Fruit fly (Drosophila melanogaster) whole organism, wandering third instar larva: ENCODE results near the gene Tlk.

Experiments used
- Abd-B ChIP-seq: fragments of >200 bp; optimal IDR thresholded peaks from 2 replicates; lab custom pipeline; 2017; ENCODE audit warnings: missing biosample characterization, missing genetic modification characterization
- CG32264 ChIP-seq: fragments of 200-800 bp; sonication (Bioruptor generic); optimal IDR thresholded peaks from 2 replicates; lab custom pipeline; 2016; ENCODE audit warnings: missing biosample characterization, missing genetic modification characterization
- CG9705 ChIP-seq: fragments of 200-800 bp; sonication (Bioruptor generic); optimal IDR thresholded peaks from 2 replicates; lab custom pipeline; 2018; ENCODE audit warnings: missing biosample characterization, mild to moderate bottlenecking, missing genetic modification characterization
- CrebA ChIP-seq: fragments of 200-800 bp; sonication (Bioruptor generic); optimal IDR thresholded peaks from 2 replicates; lab custom pipeline; 2016; ENCODE audit warnings: missing biosample characterization, mild to moderate bottlenecking, missing genetic modification characterization, borderline replicate concordance
- Dfd ChIP-seq: fragments of >200 bp; optimal IDR thresholded peaks from 2 replicates; lab custom pipeline; 2017; ENCODE audit warnings: missing biosample characterization, missing genetic modification characterization
- Dif ChIP-seq: fragments of 200-275, 200-300 bp; sonication (Bioruptor generic); optimal IDR thresholded peaks from 2 replicates; lab custom pipeline; 2018; ENCODE audit warnings: missing biosample characterization, missing genetic modification characterization; ENCODE audit not compliant: partially characterized antibody
- GATAd ChIP-seq: sonication (Bioruptor generic); optimal IDR thresholded peaks from 2 replicates; lab custom pipeline; 2016; ENCODE audit warnings: missing biosample characterization, missing genetic modification characterization
- HLH106 ChIP-seq: fragments of 200-800 bp; optimal IDR thresholded peaks from 3 replicates; lab custom pipeline; 2019; ENCODE audit warnings: missing biosample characterization, mild to moderate bottlenecking, missing genetic modification characterization, moderate library complexity
- Hnf4 ChIP-seq: fragments of 200-800 bp; sonication (Bioruptor generic); optimal IDR thresholded peaks from 2 replicates; lab custom pipeline; 2016; ENCODE audit warnings: missing biosample characterization, mild to moderate bottlenecking, missing genetic modification characterization
- Hr78 ChIP-seq: fragments of >200 bp; optimal IDR thresholded peaks from 2 replicates; lab custom pipeline; 2017; ENCODE audit warnings: missing biosample characterization, missing genetic modification characterization
- Hr83 ChIP-seq: fragments of 200-300 bp; sonication (Bioruptor generic); optimal IDR thresholded peaks from 2 replicates; lab custom pipeline; 2016; ENCODE audit warnings: missing biosample characterization, mild to moderate bottlenecking, missing genetic modification characterization, moderate library complexity; ENCODE audit not compliant: poor library complexity, severe bottlenecking
- Jra ChIP-seq: sonication (Bioruptor generic); optimal IDR thresholded peaks from 2 replicates; lab custom pipeline; 2016; ENCODE audit warnings: missing biosample characterization, missing genetic modification characterization
- Mio ChIP-seq: sonication (Bioruptor generic); optimal IDR thresholded peaks from 2 replicates; lab custom pipeline; 2016; ENCODE audit warnings: missing biosample characterization, missing genetic modification characterization
- Myc ChIP-seq: fragments of >200 bp; optimal IDR thresholded peaks from 2 replicates; lab custom pipeline; 2017
- N ChIP-seq: fragments of >200 bp; optimal IDR thresholded peaks from 2 replicates; lab custom pipeline; 2018; ENCODE audit warnings: missing biosample characterization, missing external identifiers, missing genetic modification characterization
- OdsH ChIP-seq: fragments of 200-800 bp; sonication (Bioruptor generic); optimal IDR thresholded peaks from 2 replicates; lab custom pipeline; 2016; ENCODE audit warnings: missing biosample characterization, mild to moderate bottlenecking, missing genetic modification characterization
- Rel ChIP-seq, 2 experiments: fragments of 200-800 bp; sonication (Bioruptor generic) in 1 of 2; optimal IDR thresholded peaks; 2 replicates in 1 of 2; 3 replicates in 1 of 2; lab custom pipeline; 2016 to 2019; ENCODE audit warnings: mild to moderate bottlenecking in 2 of 2, missing biosample characterization in 2 of 2, missing genetic modification characterization in 2 of 2, moderate library complexity in 1 of 2
- Sp1 ChIP-seq: fragments of 200-800 bp; sonication (Bioruptor generic); optimal IDR thresholded peaks from 3 replicates; lab custom pipeline; 2019; ENCODE audit warnings: missing biosample characterization, mild to moderate bottlenecking, missing genetic modification characterization, moderate library complexity
- Vsx2 ChIP-seq: fragments of 200-300, 225-300 bp; sonication (Bioruptor generic); optimal IDR thresholded peaks from 2 replicates; lab custom pipeline; 2018; ENCODE audit warnings: missing biosample characterization, missing genetic modification characterization; ENCODE audit not compliant: partially characterized antibody
- br ChIP-seq: fragments of 200-800 bp; sonication (Bioruptor generic); optimal IDR thresholded peaks from 2 replicates; lab custom pipeline; 2016; ENCODE audit warnings: missing biosample characterization, missing genetic modification characterization
- brk ChIP-seq: fragments of 200-800 bp; sonication (Bioruptor generic); optimal IDR thresholded peaks from 2 replicates; lab custom pipeline; 2016; ENCODE audit warnings: missing biosample characterization, mild to moderate bottlenecking, missing genetic modification characterization
- dl ChIP-seq, 2 experiments: fragments of 175-275, 200-275 bp in 1 of 2; fragments of 200-275 bp in 1 of 2; sonication (Bioruptor generic); optimal IDR thresholded peaks; lab custom pipeline; 2018; ENCODE audit warnings: mild to moderate bottlenecking in 2 of 2, missing biosample characterization in 2 of 2, missing genetic modification characterization in 2 of 2, moderate library complexity in 2 of 2; ENCODE audit not compliant: partially characterized antibody in 2 of 2, insufficient read depth in 1 of 2
- dmrt93B ChIP-seq: fragments of 200-800 bp; sonication (Bioruptor generic); optimal IDR thresholded peaks from 2 replicates; lab custom pipeline; 2018; ENCODE audit warnings: missing biosample characterization, mild to moderate bottlenecking, missing genetic modification characterization
- dsf ChIP-seq: sonication (Bioruptor generic); optimal IDR thresholded peaks from 2 replicates; lab custom pipeline; 2016; ENCODE audit warnings: missing biosample characterization, missing genetic modification characterization, borderline replicate concordance
- ey ChIP-seq: fragments of 200-800 bp; sonication (Bioruptor generic); optimal IDR thresholded peaks from 2 replicates; lab custom pipeline; 2016; ENCODE audit warnings: missing biosample characterization, missing genetic modification characterization
- foxo ChIP-seq, 2 experiments: fragments of 200-800 bp; sonication (Bioruptor generic); optimal IDR thresholded peaks; 2 replicates in 1 of 2; 3 replicates in 1 of 2; lab custom pipeline; 2016 to 2017; ENCODE audit warnings: missing biosample characterization in 2 of 2, missing genetic modification characterization in 2 of 2
- fru ChIP-seq: fragments of 200-800 bp; sonication (Bioruptor generic); optimal IDR thresholded peaks from 3 replicates; lab custom pipeline; 2016; ENCODE audit warnings: missing biosample characterization, mild to moderate bottlenecking, missing genetic modification characterization
- h ChIP-seq: fragments of 200-800 bp; sonication (Bioruptor generic); optimal IDR thresholded peaks from 3 replicates; lab custom pipeline; 2016; ENCODE audit warnings: missing biosample characterization, mild to moderate bottlenecking, missing genetic modification characterization
- jim ChIP-seq: fragments of 175-275, 200-325 bp; sonication (Bioruptor generic); optimal IDR thresholded peaks from 2 replicates; lab custom pipeline; 2016; ENCODE audit warnings: missing biosample characterization, mild to moderate bottlenecking, missing genetic modification characterization
- lola ChIP-seq: fragments of >200 bp; optimal IDR thresholded peaks from 2 replicates; lab custom pipeline; 2017; ENCODE audit warnings: missing biosample characterization, missing genetic modification characterization
- pan ChIP-seq: fragments of >200 bp; optimal IDR thresholded peaks from 2 replicates; lab custom pipeline; 2017
- psq ChIP-seq: fragments of 200-800 bp; sonication (Bioruptor generic); optimal IDR thresholded peaks from 3 replicates; lab custom pipeline; 2017; ENCODE audit warnings: missing biosample characterization, mild to moderate bottlenecking, missing genetic modification characterization, moderate library complexity
- rgr ChIP-seq: fragments of 200-800 bp; sonication (Bioruptor generic); optimal IDR thresholded peaks from 3 replicates; lab custom pipeline; 2016; ENCODE audit warnings: missing biosample characterization, mild to moderate bottlenecking, missing genetic modification characterization
- sage ChIP-seq: fragments of 200-800 bp; sonication (Bioruptor generic); optimal IDR thresholded peaks from 2 replicates; lab custom pipeline; 2016; ENCODE audit warnings: missing biosample characterization, mild to moderate bottlenecking, missing genetic modification characterization
- sv ChIP-seq: fragments of 200-800 bp; sonication (Bioruptor generic); optimal IDR thresholded peaks from 3 replicates; lab custom pipeline; 2016; ENCODE audit warnings: missing biosample characterization, missing genetic modification characterization
- tai ChIP-seq: sonication (Bioruptor generic); optimal IDR thresholded peaks from 2 replicates; lab custom pipeline; 2016; ENCODE audit warnings: missing biosample characterization, missing genetic modification characterization
- usp ChIP-seq: fragments of >200 bp; optimal IDR thresholded peaks from 2 replicates; lab custom pipeline; 2017; ENCODE audit warnings: missing biosample characterization, missing genetic modification characterization
- woc ChIP-seq: sonication (Bioruptor generic); optimal IDR thresholded peaks from 2 replicates; lab custom pipeline; 2016; ENCODE audit warnings: missing biosample characterization, mild to moderate bottlenecking, missing genetic modification characterization

Gene Tlk

dm6 chrX:3672095-3672995 is 47.5 kb upstream of the Tlk start (continued):
- peak; percentile 70 for TF ChIP-seq CrebA

DNA sequence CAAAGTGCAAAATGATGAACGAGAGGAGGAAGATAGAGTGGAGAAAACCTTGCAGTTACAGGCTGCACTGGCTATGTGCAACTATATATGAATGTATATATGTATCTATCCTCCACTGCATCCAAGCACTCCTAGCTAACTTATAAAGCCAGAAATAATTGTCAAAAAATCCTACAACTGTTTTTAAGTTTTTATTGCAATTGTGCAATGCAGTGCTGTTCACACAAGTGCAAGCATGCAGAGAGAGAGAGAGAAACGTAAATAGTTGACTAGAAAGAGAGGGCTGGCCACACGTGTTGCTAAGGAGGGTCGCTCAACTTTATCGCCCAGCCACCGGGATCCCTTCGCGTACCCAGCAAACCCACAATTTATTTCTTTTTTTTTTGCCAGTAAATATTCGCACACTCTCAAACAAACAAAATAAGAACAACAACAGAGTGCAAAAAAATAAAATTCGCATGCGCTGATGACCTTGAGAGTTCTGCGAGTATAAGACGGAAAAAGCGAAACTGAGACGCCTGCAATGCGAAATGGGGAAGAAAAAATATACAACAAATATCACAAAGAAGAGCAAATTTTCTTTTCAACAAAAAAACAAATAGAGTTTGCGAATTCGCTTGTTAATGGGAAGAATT is 46.0 kb upstream of the Tlk start:
- TF ChIP-seq fru: peak; percentile 76
- no peak for TF ChIP-seq Abd-B
- TF ChIP-seq br (GFP tag; lab: Kevin White, UChicago): peak; percentile 75
- TF ChIP-seq Hnf4: peak; percentile 44
- no peak for TF ChIP-seq Dfd
- TF ChIP-seq Myc: no peak
- TF ChIP-seq lola: no peak
- TF ChIP-seq brk: no peak
- peak; percentile 38 for TF ChIP-seq HLH106 (tag; lab: Kevin White, UChicago)
- peak; percentile 62 for TF ChIP-seq OdsH (GFP tag; lab: Kevin White, UChicago)
- TF ChIP-seq GATAd (GFP tag; lab: Kevin White, UChicago): no peak
- TF ChIP-seq woc (GFP tag; lab: Kevin White, UChicago): peak; percentile 49
- TF ChIP-seq CG32264: no peak
- no peak for TF ChIP-seq N (GFP tag; lab: Kevin White, UChicago)
- no peak for TF ChIP-seq Mio (GFP tag; lab: Kevin White, UChicago)
- no peak for TF ChIP-seq dl (GFP tag; optimal IDR thresholded peaks at IDR 0.05; lab: Kevin White, UChicago; ENCODE audit: insufficient read depth in 1 of 2, partially characterized antibody in 2 of 2)
- TF ChIP-seq dmrt93B (GFP tag; lab: Kevin White, UChicago): peak; percentile 9
- TF ChIP-seq Rel (GFP tag; optimal IDR thresholded peaks at IDR 0.05; lab: Kevin White, UChicago): no peak
- TF ChIP-seq Rel (tag; optimal IDR thresholded peaks at IDR 0.05; lab: Kevin White, UChicago): no peak
- peak; percentile 65 for TF ChIP-seq h (GFP tag; lab: Kevin White, UChicago)
- TF ChIP-seq jim (GFP tag; lab: Kevin White, UChicago): no peak
- TF ChIP-seq foxo (GFP tag; optimal IDR thresholded peaks at IDR 0.05; lab: Kevin White, UChicago): peak in 1 of 2 experiments; percentile 67
- TF ChIP-seq Sp1 (GFP tag; lab: Kevin White, UChicago): peak; percentile 16
- no peak for TF ChIP-seq Hr78
- TF ChIP-seq CG9705: no peak
- no peak for TF ChIP-seq tai (GFP tag; lab: Kevin White, UChicago)
- TF ChIP-seq rgr (GFP tag; lab: Kevin White, UChicago): peak; percentile 75
- TF ChIP-seq Jra (GFP tag; lab: Kevin White, UChicago): peak; percentile 28
- TF ChIP-seq pan (lab: Kevin White, UChicago): no peak
- no peak for TF ChIP-seq Dif (GFP tag; lab: Kevin White, UChicago)
- no peak for TF ChIP-seq dsf (GFP tag; lab: Kevin White, UChicago)
- TF ChIP-seq ey: peak; percentile 80
- no peak for TF ChIP-seq sv (GFP tag; lab: Kevin White, UChicago)
- peak; percentile 73 for TF ChIP-seq psq (GFP tag; lab: Kevin White, UChicago)
- TF ChIP-seq Vsx2: no peak
- no peak for TF ChIP-seq usp (GFP tag; lab: Kevin White, UChicago)
- no peak for TF ChIP-seq sage (GFP tag; lab: Kevin White, UChicago)
- no peak for TF ChIP-seq Hr83 (GFP tag; lab: Kevin White, UChicago)
- peak; percentile 10 for TF ChIP-seq CrebA
